Fruit fly (Drosophila melanogaster) whole organism: Measurements from ENCODE around the gene Grip.

ENCODE experiments used
- CG8478 ChIP-seq: fragments of >200 bp; optimal IDR thresholded peaks from 2 replicates; lab custom pipeline; 2018; ENCODE audit warnings: inconsistent platforms
- Dll ChIP-seq: fragments of >200 bp; optimal IDR thresholded peaks from 2 replicates; lab custom pipeline; 2017
- EcR ChIP-seq, 2 experiments: fragments of >200 bp; optimal IDR thresholded peaks; 2 replicates each; lab custom pipeline; 2017; ENCODE audit warnings: missing biosample characterization in 2 of 2, missing genetic modification characterization in 2 of 2, missing genetic modification reagents in 2 of 2
- pan ChIP-seq: fragments of >200 bp; optimal IDR thresholded peaks from 2 replicates; lab custom pipeline; 2017
- psq ChIP-seq: fragments of >200 bp; optimal IDR thresholded peaks from 2 replicates; lab custom pipeline; 2017
- usp ChIP-seq: fragments of >200 bp; optimal IDR thresholded peaks from 2 replicates; lab custom pipeline; 2017; ENCODE audit warnings: missing biosample characterization, missing genetic modification characterization, mixed read lengths

The Grip gene

dm6 chrX:5987362-5987761 is 21.3 kb downstream of the Grip start:
- TF ChIP-seq usp (GFP tag; lab: Kevin White, UChicago), result no peak
- TF ChIP-seq EcR (GFP tag; optimal IDR thresholded peaks at IDR 0.05; lab: Kevin White, UChicago), result no peak
- no peak for TF ChIP-seq Dll (lab: Kevin White, UChicago)
- TF ChIP-seq CG8478 (lab: Kevin White, UChicago), result no peak
- TF ChIP-seq pan, result no peak
- TF ChIP-seq psq (lab: Kevin White, UChicago), result no peak

- no peak for TF ChIP-seq CG8478 (lab: Kevin White, UChicago)
- no peak for TF ChIP-seq pan
- TF ChIP-seq psq (lab: Kevin White, UChicago), result no peak
- no peak for TF ChIP-seq EcR (GFP tag; optimal IDR thresholded peaks at IDR 0.05; lab: Kevin White, UChicago)
- no peak for TF ChIP-seq Dll (lab: Kevin White, UChicago)
- no peak for TF ChIP-seq usp (GFP tag; lab: Kevin White, UChicago)
Observed at dm6 chrX:5988088-5988987, 22.3 kb downstream of the Grip start, which contains the start of gene CG5966. Gene CG5966, plus strand, starts transcription at chrX:5988791.

- TF ChIP-seq usp (GFP tag; lab: Kevin White, UChicago), result no peak
- TF ChIP-seq pan, result no peak
- no peak for TF ChIP-seq Dll (lab: Kevin White, UChicago)
- no peak for TF ChIP-seq EcR (GFP tag; optimal IDR thresholded peaks at IDR 0.05; lab: Kevin White, UChicago)
- TF ChIP-seq CG8478 (lab: Kevin White, UChicago), result no peak
- no peak for TF ChIP-seq psq (lab: Kevin White, UChicago)
Observed at dm6 chrX:5989368-5989767, 23.3 kb downstream of the Grip start.

- TF ChIP-seq EcR (GFP tag; optimal IDR thresholded peaks at IDR 0.05; lab: Kevin White, UChicago), result no peak
- TF ChIP-seq psq (lab: Kevin White, UChicago), result no peak
- TF ChIP-seq usp (GFP tag; lab: Kevin White, UChicago), result no peak
- TF ChIP-seq pan, result no peak
- no peak for TF ChIP-seq CG8478 (lab: Kevin White, UChicago)
- TF ChIP-seq Dll (lab: Kevin White, UChicago), result no peak
Observed at dm6 chrX:5992141-5992540, 26.1 kb downstream of the Grip start.

dm6 chrX:5992767-5993325 is 26.8 kb downstream of the Grip start:
- no peak for TF ChIP-seq pan

- TF ChIP-seq usp (GFP tag; lab: Kevin White, UChicago) (no peak), psq (lab: Kevin White, UChicago) (no peak), CG8478 (lab: Kevin White, UChicago) (no peak), Dll (lab: Kevin White, UChicago) (no peak), EcR (GFP tag; optimal IDR thresholded peaks at IDR 0.05; lab: Kevin White, UChicago) (no peak), pan (no peak)
Observed at dm6 chrX:5995951-5996350, 29.9 kb downstream of the Grip start.

dm6 chrX:5997931-5998330 is 31.9 kb downstream of the Grip start:
- no peak for TF ChIP-seq EcR (GFP tag; optimal IDR thresholded peaks at IDR 0.05; lab: Kevin White, UChicago)
- no peak for TF ChIP-seq psq (lab: Kevin White, UChicago)
- no peak for TF ChIP-seq usp (GFP tag; lab: Kevin White, UChicago)
- no peak for TF ChIP-seq Dll (lab: Kevin White, UChicago)
- no peak for TF ChIP-seq pan
- no peak for TF ChIP-seq CG8478 (lab: Kevin White, UChicago)

- TF ChIP-seq usp (GFP tag; lab: Kevin White, UChicago) (no peak), Dll (lab: Kevin White, UChicago) (peak; percentile 15)
Observed at dm6 chrX:6000747-6001426, 34.8 kb downstream of the Grip start, which contains the start of gene CG4766. Gene CG4766, minus strand, starts transcription at chrX:6000797.

- no peak for TF ChIP-seq CG8478 (lab: Kevin White, UChicago)
- TF ChIP-seq psq (lab: Kevin White, UChicago), result no peak
- TF ChIP-seq EcR (GFP tag; optimal IDR thresholded peaks at IDR 0.05; lab: Kevin White, UChicago), result no peak
- TF ChIP-seq pan, result no peak
- no peak for TF ChIP-seq Dll (lab: Kevin White, UChicago)
- TF ChIP-seq usp (GFP tag; lab: Kevin White, UChicago), result no peak
Observed at dm6 chrX:6003830-6004229, 37.8 kb downstream of the Grip start.

dm6 chrX:6007502-6007901 is 41.4 kb downstream of the Grip start:
- TF ChIP-seq psq (lab: Kevin White, UChicago) (no peak), Dll (lab: Kevin White, UChicago) (no peak), CG8478 (lab: Kevin White, UChicago) (no peak), pan (no peak), usp (GFP tag; lab: Kevin White, UChicago) (no peak), EcR (GFP tag; optimal IDR thresholded peaks at IDR 0.05; lab: Kevin White, UChicago) (no peak)

- TF ChIP-seq pan (no peak), Dll (lab: Kevin White, UChicago) (no peak), psq (lab: Kevin White, UChicago) (no peak), usp (GFP tag; lab: Kevin White, UChicago) (no peak), CG8478 (lab: Kevin White, UChicago) (no peak), EcR (GFP tag; optimal IDR thresholded peaks at IDR 0.05; lab: Kevin White, UChicago) (no peak)
Observed at dm6 chrX:6010539-6011268, 44.6 kb downstream of the Grip start.
